Fruit fly (Drosophila melanogaster) whole organism, embryonic: ENCODE data around the gene CG14507.

Experiments used
- Atf3 ChIP-seq: fragments of 200-800 bp; sonication (Bioruptor generic); optimal IDR thresholded peaks from 3 replicates; lab custom pipeline; 2016; ENCODE audit warnings: missing biosample characterization, missing genetic modification characterization
- B-H1 ChIP-seq: fragments of 200-800 bp; sonication (Bioruptor generic); IDR thresholded peaks from 3 replicates; pipeline ENCODE4 v1.3.6; 2022; ENCODE audit warnings: missing biosample characterization, missing genetic modification characterization
- C15 ChIP-seq: fragments of 200-800 bp; sonication (Bioruptor generic); IDR thresholded peaks from 3 replicates; pipeline ENCODE4 v1.3.6; 2022; ENCODE audit warnings: missing biosample characterization, missing genetic modification characterization
- CG10959 ChIP-seq: fragments of 200-800 bp; sonication (Bioruptor generic); IDR thresholded peaks from 2 replicates; pipeline ENCODE4 v1.3.6; 2022; ENCODE audit warnings: missing biosample characterization, missing genetic modification characterization
- CG11085 ChIP-seq: fragments of 200-800 bp; sonication (Bioruptor generic); IDR thresholded peaks from 2 replicates; pipeline ENCODE4 v1.3.6; 2022; ENCODE audit warnings: missing biosample characterization, missing genetic modification characterization
- CG11504 ChIP-seq: fragments of 200-800 bp; sonication (Bioruptor generic); optimal IDR thresholded peaks from 3 replicates; lab custom pipeline; 2019; ENCODE audit warnings: missing biosample characterization, mild to moderate bottlenecking, missing genetic modification characterization, moderate library complexity
- CG12299 ChIP-seq: fragments of 200-800 bp; sonication (Bioruptor generic); optimal IDR thresholded peaks from 2 replicates; lab custom pipeline; 2018; ENCODE audit warnings: missing biosample characterization, mild to moderate bottlenecking, missing genetic modification characterization
- CG1233 ChIP-seq: fragments of 200-800 bp; sonication (Bioruptor generic); optimal IDR thresholded peaks from 4 replicates; lab custom pipeline; 2018; ENCODE audit warnings: missing biosample characterization, mild to moderate bottlenecking, missing genetic modification characterization
- CG13296 ChIP-seq: fragments of 200-800 bp; sonication (Bioruptor generic); optimal IDR thresholded peaks from 3 replicates; lab custom pipeline; 2018; ENCODE audit warnings: missing biosample characterization, mild to moderate bottlenecking, missing genetic modification characterization
- CG15696 ChIP-seq: fragments of 200-800 bp; sonication (Bioruptor generic); optimal IDR thresholded peaks from 2 replicates; lab custom pipeline; 2019; ENCODE audit warnings: missing biosample characterization, mild to moderate bottlenecking, missing genetic modification characterization, moderate library complexity
- CG1603 ChIP-seq: fragments of 200-800 bp; sonication (Bioruptor generic); optimal IDR thresholded peaks from 2 replicates; lab custom pipeline; 2019; ENCODE audit warnings: missing biosample characterization, mild to moderate bottlenecking, missing genetic modification characterization, moderate library complexity
- CG18262 ChIP-seq: fragments of 200-800 bp; optimal IDR thresholded peaks from 3 replicates; lab custom pipeline; 2019; ENCODE audit warnings: missing biosample characterization, mild to moderate bottlenecking, missing genetic modification characterization, moderate library complexity
- CG3995 ChIP-seq: fragments of 200-800 bp; sonication (Bioruptor generic); optimal IDR thresholded peaks from 3 replicates; lab custom pipeline; 2016; ENCODE audit warnings: missing biosample characterization, missing genetic modification characterization
- CG4360 ChIP-seq: fragments of 200-800 bp; sonication (Bioruptor generic); IDR thresholded peaks from 2 replicates; pipeline ENCODE4 v1.3.6; 2022; ENCODE audit warnings: missing biosample characterization, missing genetic modification characterization
- CG4424 ChIP-seq: fragments of 200-800 bp; sonication (Bioruptor generic); optimal IDR thresholded peaks from 3 replicates; lab custom pipeline; 2016; ENCODE audit warnings: missing biosample characterization, missing genetic modification characterization
- CG4730 ChIP-seq: fragments of 200-800 bp; sonication (Bioruptor generic); IDR thresholded peaks from 2 replicates; pipeline ENCODE4 v1.3.6; 2022; ENCODE audit warnings: missing biosample characterization, missing genetic modification characterization
- CG7839 ChIP-seq: fragments of 200-800 bp; sonication (Bioruptor generic); optimal IDR thresholded peaks from 3 replicates; lab custom pipeline; 2018; ENCODE audit warnings: missing biosample characterization, mild to moderate bottlenecking, missing genetic modification characterization, moderate library complexity
- CHES-1-like ChIP-seq: fragments of 200-800 bp; sonication (Bioruptor generic); optimal IDR thresholded peaks from 2 replicates; lab custom pipeline; 2016; ENCODE audit warnings: missing biosample characterization, missing genetic modification characterization
- Dref ChIP-seq: fragments of 200-800 bp; sonication (Bioruptor generic); IDR thresholded peaks from 2 replicates; pipeline ENCODE4 v1.3.6; 2022; ENCODE audit warnings: missing biosample characterization, missing genetic modification characterization
- Hr78 ChIP-seq, 2 experiments: fragments of 200-800 bp in 1 of 2; fragments of >200 bp in 1 of 2; sonication (Bioruptor generic) in 1 of 2; optimal IDR thresholded peaks; 2 replicates each; lab custom pipeline; 2017 to 2019; ENCODE audit warnings: missing biosample characterization in 2 of 2, missing genetic modification characterization in 2 of 2, mild to moderate bottlenecking in 1 of 2, moderate library complexity in 1 of 2
- Jarid2 ChIP-seq: fragments of 200-800 bp; sonication (Bioruptor generic); optimal IDR thresholded peaks from 3 replicates; lab custom pipeline; 2017; ENCODE audit warnings: mild to moderate bottlenecking, missing biosample characterization, missing genetic modification reagents, missing genetic modification characterization
- Lpt ChIP-seq: fragments of >200 bp; optimal IDR thresholded peaks from 2 replicates; lab custom pipeline; 2018; ENCODE audit warnings: missing biosample characterization, missing genetic modification characterization
- MBD-R2 ChIP-seq: fragments of 200-800 bp; sonication (Bioruptor generic); IDR thresholded peaks from 2 replicates; pipeline ENCODE4 v1.3.6; 2022; ENCODE audit warnings: missing biosample characterization, missing genetic modification characterization
- Myb ChIP-seq: fragments of 200-800 bp; sonication (Bioruptor generic); optimal IDR thresholded peaks from 2 replicates; lab custom pipeline; 2016; ENCODE audit warnings: missing biosample characterization, missing genetic modification characterization
- Xbp1 ChIP-seq: fragments of 200-800 bp; sonication (Bioruptor generic); optimal IDR thresholded peaks from 3 replicates; lab custom pipeline; 2016; ENCODE audit warnings: missing biosample characterization, mild to moderate bottlenecking, missing genetic modification characterization
- ash1 ChIP-seq: fragments of 200-800 bp; sonication (Bioruptor generic); optimal IDR thresholded peaks from 2 replicates; lab custom pipeline; 2018; ENCODE audit warnings: missing biosample characterization, mild to moderate bottlenecking, missing genetic modification characterization
- croc ChIP-seq: fragments of 200-800 bp; sonication (Bioruptor generic); conservative IDR thresholded peaks from 3 replicates; pipeline ENCODE4 v1.3.6; 2022; ENCODE audit warnings: missing biosample characterization, missing genetic modification characterization
- da ChIP-seq: fragments of 200-800 bp; sonication (Bioruptor generic); optimal IDR thresholded peaks from 2 replicates; lab custom pipeline; 2016; ENCODE audit warnings: missing biosample characterization, missing genetic modification characterization
- ems ChIP-seq: fragments of 200-800 bp; sonication (Bioruptor generic); optimal IDR thresholded peaks from 3 replicates; lab custom pipeline; 2016; ENCODE audit warnings: missing biosample characterization, missing genetic modification characterization
- eyg ChIP-seq: fragments of 200-800 bp; sonication (Bioruptor generic); optimal IDR thresholded peaks from 3 replicates; lab custom pipeline; 2016; ENCODE audit warnings: missing biosample characterization, missing genetic modification characterization
- gem ChIP-seq: fragments of 200-800 bp; sonication (Bioruptor generic); optimal IDR thresholded peaks from 2 replicates; lab custom pipeline; 2019; ENCODE audit warnings: missing biosample characterization, mild to moderate bottlenecking, missing genetic modification characterization, moderate library complexity
- gsb-n ChIP-seq: fragments of 200-800 bp; sonication (Bioruptor generic); optimal IDR thresholded peaks from 3 replicates; lab custom pipeline; 2018; ENCODE audit warnings: missing biosample characterization, mild to moderate bottlenecking, missing genetic modification characterization
- hkb ChIP-seq, 2 experiments: fragments of 200-800 bp in 1 of 2; fragments of >200 bp in 1 of 2; sonication (Bioruptor generic) in 1 of 2; IDR thresholded peaks in 1 of 2; optimal IDR thresholded peaks in 1 of 2; 2 replicates each; pipeline versions ENCODE4 v1.3.6 to Lab custom; 2017 to 2022; ENCODE audit warnings: missing biosample characterization in 1 of 2, missing genetic modification characterization in 1 of 2
- kah ChIP-seq: fragments of 200-800 bp; sonication (Bioruptor generic); optimal IDR thresholded peaks from 2 replicates; lab custom pipeline; 2018; ENCODE audit warnings: missing biosample characterization, mild to moderate bottlenecking, missing genetic modification characterization
- lbe ChIP-seq: fragments of 200-800 bp; sonication (Bioruptor generic); optimal IDR thresholded peaks from 2 replicates; lab custom pipeline; 2016; ENCODE audit warnings: missing biosample characterization, mild to moderate bottlenecking, missing genetic modification characterization
- p53 ChIP-seq: fragments of 200-800 bp; sonication (Bioruptor generic); optimal IDR thresholded peaks from 2 replicates; lab custom pipeline; 2016; ENCODE audit warnings: missing biosample characterization, missing genetic modification characterization
- pho ChIP-seq: fragments of 200-800 bp; sonication (Bioruptor generic); optimal IDR thresholded peaks from 2 replicates; lab custom pipeline; 2016; ENCODE audit warnings: missing biosample characterization, missing genetic modification characterization
- row ChIP-seq: fragments of 200-800 bp; sonication (Bioruptor generic); IDR thresholded peaks from 3 replicates; pipeline ENCODE4 v1.3.6; 2022; ENCODE audit warnings: missing biosample characterization, missing genetic modification characterization
- scrt ChIP-seq: fragments of 200-800 bp; sonication (Bioruptor generic); optimal IDR thresholded peaks from 2 replicates; lab custom pipeline; 2018; ENCODE audit warnings: missing biosample characterization, mild to moderate bottlenecking, missing genetic modification characterization, moderate library complexity
- sens ChIP-seq: fragments of 200-800 bp; sonication (Bioruptor generic); peaks from one replicate; lab custom pipeline; 2016; ENCODE audit warnings: missing biosample characterization, missing genetic modification characterization
- sima ChIP-seq: fragments of 200-800 bp; sonication (Bioruptor generic); optimal IDR thresholded peaks from 2 replicates; lab custom pipeline; 2016; ENCODE audit warnings: missing biosample characterization, missing genetic modification characterization
- sqz ChIP-seq: fragments of 200-800 bp; sonication (Bioruptor generic); optimal IDR thresholded peaks from 3 replicates; lab custom pipeline; 2018; ENCODE audit warnings: missing biosample characterization, mild to moderate bottlenecking, missing genetic modification characterization
- ssp ChIP-seq: fragments of 200-800 bp; sonication (Bioruptor generic); IDR thresholded peaks from 2 replicates; pipeline ENCODE4 v1.3.6; 2022; ENCODE audit warnings: missing biosample characterization, missing genetic modification characterization
- tap ChIP-seq: fragments of 200-800 bp; optimal IDR thresholded peaks from 3 replicates; lab custom pipeline; 2019; ENCODE audit warnings: missing biosample characterization, mild to moderate bottlenecking, missing genetic modification characterization, moderate library complexity
- toy ChIP-seq: fragments of 200-800 bp; sonication (Bioruptor generic); IDR thresholded peaks from 2 replicates; pipeline ENCODE4 v1.3.6; 2022; ENCODE audit warnings: missing biosample characterization, missing genetic modification characterization
- trh ChIP-seq: fragments of 200-800 bp; sonication (Bioruptor generic); optimal IDR thresholded peaks from 2 replicates; lab custom pipeline; 2016; ENCODE audit warnings: missing biosample characterization, missing genetic modification characterization
- unc-4 ChIP-seq: fragments of 200-800 bp; sonication (Bioruptor generic); IDR thresholded peaks from 2 replicates; pipeline ENCODE4 v1.3.6; 2022; ENCODE audit warnings: missing biosample characterization, missing genetic modification characterization; ENCODE audit not compliant: partially characterized antibody
- unpg ChIP-seq: fragments of 200-800 bp; sonication (Bioruptor generic); optimal IDR thresholded peaks from 3 replicates; lab custom pipeline; 2018; ENCODE audit warnings: missing biosample characterization, mild to moderate bottlenecking, missing genetic modification characterization, moderate library complexity
- usp ChIP-seq: fragments of >200 bp; optimal IDR thresholded peaks from 2 replicates; lab custom pipeline; 2017; ENCODE audit warnings: missing biosample characterization, missing genetic modification characterization
- zen ChIP-seq: fragments of 200-800 bp; sonication (Bioruptor generic); optimal IDR thresholded peaks from 3 replicates; lab custom pipeline; 2018; ENCODE audit warnings: missing biosample characterization, mild to moderate bottlenecking, missing genetic modification characterization, moderate library complexity

Gene CG14507

dm6 chr3R:29215652-29216483 lies 11.7 kb downstream of the CG14507 start (continued):
- TF ChIP-seq Jarid2 (no peak), CG4730 (GFP tag; lab: Robert Waterston, UW) (no peak), CHES-1-like (GFP tag; lab: Kevin White, UChicago) (no peak), CG1233 (GFP tag; lab: Kevin White, UChicago) (no peak), scrt (GFP tag; lab: Kevin White, UChicago) (no peak), hkb (optimal IDR thresholded peaks at IDR 0.05; lab: Kevin White, UChicago) (no peak), hkb (GFP tag; IDR thresholded peaks at IDR 0.05; lab: Robert Waterston, UW) (no peak), ems (GFP tag; lab: Kevin White, UChicago) (no peak), da (no peak), pho (no peak), row (peak; percentile 40; the same call in 2 of the 3 replicates), B-H1 (GFP tag; lab: Robert Waterston, UW) (no peak), kah (GFP tag; lab: Kevin White, UChicago) (peak; percentile 84), CG1603 (tag; lab: Kevin White, UChicago) (peak; percentile 17), C15 (GFP tag; lab: Robert Waterston, UW) (no peak), Atf3 (no peak), CG3995 (GFP tag; lab: Kevin White, UChicago) (no peak), unc-4 (GFP tag; lab: Robert Waterston, UW) (no peak), gsb-n (tag; lab: Kevin White, UChicago) (peak; percentile 14), CG15696 (no peak), CG12299 (tag; lab: Kevin White, UChicago) (no peak), ssp (GFP tag; lab: Robert Waterston, UW) (no peak), CG18262 (tag; lab: Kevin White, UChicago) (peak; percentile 2), trh (GFP tag; lab: Kevin White, UChicago) (no peak), CG11085 (GFP tag; lab: Robert Waterston, UW) (no peak), eyg (GFP tag; lab: Kevin White, UChicago) (no peak), Myb (GFP tag; lab: Kevin White, UChicago) (no peak), Dref (GFP tag; lab: Robert Waterston, UW) (no peak), tap (tag; lab: Kevin White, UChicago) (no peak), croc (no peak), p53 (GFP tag; lab: Kevin White, UChicago) (no peak), Hr78 (GFP tag; optimal IDR thresholded peaks at IDR 0.05; lab: Kevin White, UChicago) (peak in 1 of 2 experiments; percentile 92), zen (tag; lab: Kevin White, UChicago) (peak; percentile 23), CG10959 (no peak), ash1 (GFP tag; lab: Kevin White, UChicago) (no peak), CG11504 (tag; lab: Kevin White, UChicago) (peak; percentile 46), CG4360 (no peak), unpg (peak; percentile 28), CG7839 (tag; lab: Kevin White, UChicago) (peak; percentile 11), CG4424 (no peak), usp (no peak), lbe (GFP tag; lab: Kevin White, UChicago) (no peak), sqz (GFP tag; lab: Kevin White, UChicago) (peak; percentile 40), MBD-R2 (no peak), gem (tag; lab: Kevin White, UChicago) (peak; percentile 55), toy (no peak), Lpt (GFP tag; lab: Kevin White, UChicago) (no peak), sima (GFP tag; lab: Kevin White, UChicago) (no peak), CG13296 (GFP tag; lab: Kevin White, UChicago) (no peak), Xbp1 (no peak), sens (peak; percentile 78)
